Worm (Caenorhabditis elegans) whole organism, L4 larva: ENCODE data around the gene fipr-16.

Experiments
- D1046.2 ChIP-seq: fragments of 200-800 bp; sonication (Bioruptor generic); IDR thresholded peaks from 2 replicates; pipeline ENCODE4 v1.3.6; 2022; ENCODE audit warnings: missing genetic modification characterization, missing compliant biosample characterization
- F26F4.8 ChIP-seq: fragments of 200-800 bp; sonication (Bioruptor generic); conservative IDR thresholded peaks from 2 replicates; pipeline ENCODE4 v1.3.6; 2022; ENCODE audit warnings: missing genetic modification characterization, missing compliant biosample characterization
- R02D3.7 ChIP-seq: fragments of 150-350 bp; sonication (generic microtip); optimal IDR thresholded peaks from 3 replicates; lab custom pipeline; 2014; ENCODE audit warnings: missing biosample characterization, missing genetic modification characterization
- T26A8.4 ChIP-seq: fragments of 200-800 bp; sonication (Bioruptor generic); IDR thresholded peaks from 2 replicates; pipeline ENCODE4 v1.3.6; 2022; ENCODE audit warnings: missing genetic modification characterization, missing compliant biosample characterization
- Y75B8A.6 ChIP-seq: fragments of 200-800 bp; sonication (Bioruptor generic); IDR thresholded peaks from 2 replicates; pipeline ENCODE4 v1.3.6; 2022; ENCODE audit warnings: missing genetic modification reagents, missing genetic modification characterization, missing compliant biosample characterization
- ZK546.5 ChIP-seq, 2 experiments: sonication (generic microtip); optimal IDR thresholded peaks; 2 replicates each; lab custom pipeline; 2017; ENCODE audit warnings: missing biosample characterization in 2 of 2, missing genetic modification characterization in 2 of 2
- ama-1 ChIP-seq: fragments of 150-350 bp; optimal IDR thresholded peaks from 2 replicates; lab custom pipeline; 2014; ENCODE audit warnings: inconsistent platforms, mixed read lengths
- arid-1 ChIP-seq: fragments of 200-800 bp; sonication (Bioruptor generic); conservative IDR thresholded peaks from 2 replicates; pipeline ENCODE4 v1.3.6; 2022; ENCODE audit warnings: missing genetic modification reagents, missing genetic modification characterization, missing compliant biosample characterization
- ceh-32 ChIP-seq: sonication (generic microtip); optimal IDR thresholded peaks from 2 replicates; lab custom pipeline; 2016; ENCODE audit warnings: mild to moderate bottlenecking, missing genetic modification characterization, missing compliant biosample characterization; ENCODE audit not compliant: poor library complexity
- ceh-62 ChIP-seq: sonication (generic microtip); optimal IDR thresholded peaks from 2 replicates; lab custom pipeline; 2017; ENCODE audit warnings: missing biosample characterization, missing genetic modification characterization
- ces-1 ChIP-seq: fragments of 150-350 bp; sonication (generic microtip); optimal IDR thresholded peaks from 4 replicates; lab custom pipeline; 2014; ENCODE audit warnings: missing biosample characterization, missing genetic modification reagents, missing genetic modification characterization
- ctbp-1 ChIP-seq: fragments of 200-800 bp; sonication (Bioruptor generic); IDR thresholded peaks from 2 replicates; pipeline ENCODE4 v1.3.6; 2022; ENCODE audit warnings: missing genetic modification reagents, missing genetic modification characterization, missing compliant biosample characterization
- daf-12 ChIP-seq: fragments of 150-350 bp; optimal IDR thresholded peaks from 2 replicates; lab custom pipeline; 2014; ENCODE audit warnings: missing biosample characterization, missing genetic modification reagents, missing genetic modification characterization
- daf-19 ChIP-seq: fragments of 200-800 bp; sonication (Bioruptor generic); conservative IDR thresholded peaks from 2 replicates; pipeline ENCODE4 v1.3.6; 2022; ENCODE audit warnings: missing genetic modification characterization, missing compliant biosample characterization
- daf-8 ChIP-seq: fragments of 200-800 bp; sonication (Bioruptor generic); IDR thresholded peaks from 2 replicates; pipeline ENCODE4 v1.3.6; 2022; ENCODE audit warnings: missing genetic modification characterization, missing compliant biosample characterization
- dmd-6 ChIP-seq: fragments of 200-800 bp; sonication (Bioruptor generic); IDR thresholded peaks from 2 replicates; pipeline ENCODE4 v1.3.6; 2022; ENCODE audit warnings: missing genetic modification reagents, missing genetic modification characterization, missing compliant biosample characterization
- dmd-8 ChIP-seq: fragments of 200-800 bp; sonication (Bioruptor generic); IDR thresholded peaks from 2 replicates; pipeline ENCODE4 v1.3.6; 2022; ENCODE audit warnings: missing genetic modification characterization, missing compliant biosample characterization
- duxl-1 ChIP-seq: sonication (generic microtip); optimal IDR thresholded peaks from 2 replicates; lab custom pipeline; 2016; ENCODE audit warnings: mild to moderate bottlenecking, missing genetic modification characterization, moderate library complexity, missing compliant biosample characterization; ENCODE audit not compliant: poor library complexity
- egl-27 ChIP-seq: sonication (generic microtip); optimal IDR thresholded peaks from 3 replicates; lab custom pipeline; 2017; ENCODE audit warnings: missing biosample characterization, missing genetic modification reagents, missing genetic modification characterization
- fkh-10 ChIP-seq: fragments of 150-350 bp; optimal IDR thresholded peaks from 2 replicates; lab custom pipeline; 2014; ENCODE audit warnings: missing biosample characterization, missing genetic modification reagents, missing genetic modification characterization
- gei-8 ChIP-seq: fragments of 200-800 bp; sonication (Bioruptor generic); optimal IDR thresholded peaks from 2 replicates; lab custom pipeline; 2018; ENCODE audit warnings: mild to moderate bottlenecking, missing genetic modification characterization, missing compliant biosample characterization
- hlh-30 ChIP-seq: sonication (generic microtip); optimal IDR thresholded peaks from 2 replicates; lab custom pipeline; 2017; ENCODE audit warnings: antibody characterized with exemption, mild to moderate bottlenecking, missing genetic modification characterization, missing compliant biosample characterization; ENCODE audit not compliant: insufficient read depth
- hmg-1.1 ChIP-seq: fragments of 200-800 bp; sonication (Bioruptor generic); IDR thresholded peaks from 2 replicates; pipeline ENCODE4 v1.3.6; 2022; ENCODE audit warnings: missing genetic modification reagents, missing genetic modification characterization, missing compliant biosample characterization
- jun-1 ChIP-seq: fragments of 150-350 bp; optimal IDR thresholded peaks from 2 replicates; lab custom pipeline; 2014; ENCODE audit warnings: missing biosample characterization, missing genetic modification reagents, missing genetic modification characterization
- lin-1 ChIP-seq: fragments of 200-800 bp; sonication (Bioruptor generic); IDR thresholded peaks from 2 replicates; pipeline ENCODE4 v1.3.6; 2022; ENCODE audit warnings: missing genetic modification reagents, missing genetic modification characterization, missing compliant biosample characterization
- lin-38 ChIP-seq: fragments of 200-800 bp; sonication (Bioruptor generic); IDR thresholded peaks from 2 replicates; pipeline ENCODE4 v1.3.6; 2022; ENCODE audit warnings: missing genetic modification reagents, missing genetic modification characterization, missing compliant biosample characterization
- lir-3 ChIP-seq: sonication (generic microtip); optimal IDR thresholded peaks from 2 replicates; lab custom pipeline; 2016; ENCODE audit warnings: mild to moderate bottlenecking, missing genetic modification characterization, missing compliant biosample characterization
- madf-5 ChIP-seq, 2 experiments: fragments of 200-800 bp; sonication (Bioruptor generic); IDR thresholded peaks; 2 replicates each; pipeline ENCODE4 v1.3.6; 2022; ENCODE audit warnings: missing compliant biosample characterization in 2 of 2, missing genetic modification characterization in 2 of 2
- mes-2 ChIP-seq: sonication (generic microtip); optimal IDR thresholded peaks from 2 replicates; lab custom pipeline; 2016; ENCODE audit warnings: missing genotype, mild to moderate bottlenecking, missing genetic modification characterization, missing compliant biosample characterization; ENCODE audit not compliant: poor library complexity, severe bottlenecking
- mxl-3 ChIP-seq: fragments of 200-800 bp; sonication (Bioruptor generic); optimal IDR thresholded peaks from 2 replicates; lab custom pipeline; 2018; ENCODE audit warnings: mild to moderate bottlenecking, missing genetic modification characterization, missing compliant biosample characterization
- nhr-10 ChIP-seq: fragments of 150-350 bp; optimal IDR thresholded peaks from 2 replicates; lab custom pipeline; 2014; ENCODE audit warnings: missing biosample characterization, missing genetic modification characterization
- nhr-237 ChIP-seq: sonication (generic microtip); optimal IDR thresholded peaks from 2 replicates; lab custom pipeline; 2017; ENCODE audit warnings: missing biosample characterization, missing genetic modification characterization
- nhr-41 ChIP-seq: fragments of 200-800 bp; sonication (Bioruptor generic); IDR thresholded peaks from 2 replicates; pipeline ENCODE4 v1.3.6; 2022; ENCODE audit warnings: missing genetic modification reagents, missing genetic modification characterization, missing compliant biosample characterization
- nhr-48 ChIP-seq: sonication (generic microtip); optimal IDR thresholded peaks from 2 replicates; lab custom pipeline; 2016; ENCODE audit warnings: mild to moderate bottlenecking, missing genetic modification characterization, missing compliant biosample characterization
- nhr-6 ChIP-seq: fragments of 150-350 bp; optimal IDR thresholded peaks from 2 replicates; lab custom pipeline; 2014; ENCODE audit warnings: missing biosample characterization, missing genetic modification characterization
- nhr-76 ChIP-seq: fragments of 150-350 bp; optimal IDR thresholded peaks from 2 replicates; lab custom pipeline; 2014; ENCODE audit warnings: missing biosample characterization, missing genetic modification characterization
- php-3 ChIP-seq: fragments of 200-800 bp; sonication (Bioruptor generic); IDR thresholded peaks from 2 replicates; pipeline ENCODE4 v1.3.6; 2022; ENCODE audit warnings: missing genetic modification reagents, missing genetic modification characterization, missing compliant biosample characterization
- rbr-2 ChIP-seq: sonication (generic microtip); optimal IDR thresholded peaks from 2 replicates; lab custom pipeline; 2016; ENCODE audit warnings: missing genotype, missing genetic modification characterization, missing compliant biosample characterization
- saeg-2 ChIP-seq: fragments of 200-800 bp; sonication (Bioruptor generic); IDR thresholded peaks from 2 replicates; pipeline ENCODE4 v1.3.6; 2022; ENCODE audit warnings: missing genetic modification reagents, missing genetic modification characterization, missing compliant biosample characterization
- sdz-12 ChIP-seq: fragments of 200-800 bp; sonication (Bioruptor generic); optimal IDR thresholded peaks from 2 replicates; lab custom pipeline; 2018; ENCODE audit warnings: mild to moderate bottlenecking, missing genetic modification characterization, missing compliant biosample characterization
- skn-1 ChIP-seq: fragments of 150-350 bp; optimal IDR thresholded peaks from 2 replicates; lab custom pipeline; 2014; ENCODE audit warnings: missing biosample characterization, missing genetic modification characterization
- snpc-1.2 ChIP-seq: fragments of 200-800 bp; sonication (Bioruptor generic); IDR thresholded peaks from 2 replicates; pipeline ENCODE4 v1.3.6; 2022; ENCODE audit warnings: missing genetic modification reagents, missing genetic modification characterization, missing compliant biosample characterization
- spr-1 ChIP-seq: sonication (generic microtip); optimal IDR thresholded peaks from 2 replicates; lab custom pipeline; 2016; ENCODE audit warnings: mild to moderate bottlenecking, missing genetic modification characterization, missing compliant biosample characterization
- spr-3 ChIP-seq: fragments of 200-800 bp; sonication (Bioruptor generic); optimal IDR thresholded peaks from 2 replicates; lab custom pipeline; 2018; ENCODE audit warnings: mild to moderate bottlenecking, missing genetic modification characterization, missing compliant biosample characterization
- tra-1 ChIP-seq: fragments of 200-800 bp; sonication (Bioruptor generic); IDR thresholded peaks from 2 replicates; pipeline ENCODE4 v1.3.6; 2022; ENCODE audit warnings: missing genetic modification reagents, missing genetic modification characterization, missing compliant biosample characterization
- unc-39 ChIP-seq: sonication (generic microtip); optimal IDR thresholded peaks from 2 replicates; lab custom pipeline; 2017; ENCODE audit warnings: missing biosample characterization, missing genetic modification characterization
- vab-7 ChIP-seq: fragments of 200-800 bp; sonication (Bioruptor generic); IDR thresholded peaks from 2 replicates; pipeline ENCODE4 v1.3.6; 2022; ENCODE audit warnings: missing genetic modification reagents, missing genetic modification characterization, missing compliant biosample characterization
- zag-1 ChIP-seq: fragments of 150-350 bp; optimal IDR thresholded peaks from 2 replicates; lab custom pipeline; 2014; ENCODE audit warnings: missing biosample characterization, missing genetic modification characterization
- zfp-2 ChIP-seq: sonication (generic microtip); optimal IDR thresholded peaks from 2 replicates; lab custom pipeline; 2016; ENCODE audit warnings: mild to moderate bottlenecking, missing genetic modification characterization, missing compliant biosample characterization
- zip-11 ChIP-seq: fragments of 200-800 bp; sonication (Bioruptor generic); IDR thresholded peaks from 2 replicates; pipeline ENCODE4 v1.3.6; 2022; ENCODE audit warnings: missing genetic modification characterization, missing compliant biosample characterization
- ztf-11 ChIP-seq: fragments of 150-350 bp; optimal IDR thresholded peaks from 2 replicates; lab custom pipeline; 2014; ENCODE audit warnings: missing biosample characterization, missing genetic modification characterization

fipr-16 gene

DNA sequence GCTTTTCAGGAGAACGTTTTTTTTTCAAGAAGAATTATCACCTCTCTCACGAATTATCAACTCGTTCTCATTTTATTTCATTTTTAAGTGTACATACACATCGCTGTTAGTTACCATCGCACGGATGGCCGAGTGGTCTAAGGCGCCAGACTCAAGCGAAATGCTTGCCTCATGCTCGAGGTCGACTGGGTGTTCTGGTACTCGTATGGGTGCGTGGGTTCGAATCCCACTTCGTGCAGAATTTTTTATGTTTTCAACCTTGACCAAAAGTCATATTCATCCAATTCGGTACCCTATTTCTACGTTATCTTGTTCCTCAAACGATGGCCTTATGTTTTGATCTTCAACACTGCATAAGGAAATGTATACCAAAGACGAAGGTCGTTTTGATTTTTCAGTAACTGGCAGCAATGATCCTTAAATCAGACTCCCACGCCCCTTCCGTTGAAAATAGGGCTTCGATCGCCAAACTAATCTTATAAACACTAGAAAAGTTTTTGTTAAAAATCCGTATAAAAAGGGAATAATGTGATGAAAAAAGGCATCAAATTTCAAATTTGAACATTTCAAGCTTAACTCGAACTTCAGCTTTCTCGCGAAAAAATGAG is 48.5 kb upstream of the fipr-16 start, which contains the start of gene fip-1 (continued):
- no peak for TF ChIP-seq fkh-10 (GFP tag; lab: Kevin White, UChicago)
- peak; percentile 36 for TF ChIP-seq gei-8
- no peak for TF ChIP-seq zip-11 (GFP tag; lab: Robert Waterston, UW)
- no peak for TF ChIP-seq ces-1 (GFP tag; lab: Kevin White, UChicago)
- TF ChIP-seq sdz-12 (GFP tag; lab: Kevin White, UChicago): no peak
- no peak for TF ChIP-seq spr-1 (tag; lab: Kevin White, UChicago)
- TF ChIP-seq ceh-62: no peak
- TF ChIP-seq ZK546.5 (tag; optimal IDR thresholded peaks at IDR 0.05; lab: Kevin White, UChicago): no peak
- peak; percentile 23; the same call in 1 of the 2 replicates for TF ChIP-seq dmd-6 (GFP tag; lab: Robert Waterston, UW)
- peak; percentile 20 for TF ChIP-seq nhr-48
- TF ChIP-seq snpc-1.2 (GFP tag; lab: Robert Waterston, UW): peak; percentile 59
- peak; percentile 41 for TF ChIP-seq hmg-1.1 (GFP tag; lab: Robert Waterston, UW)
- no peak for TF ChIP-seq nhr-6 (tag; lab: Kevin White, UChicago)
- peak; percentile 5 for TF ChIP-seq lir-3
- peak; percentile 70; the same call in 1 of the 2 replicates for TF ChIP-seq tra-1
- no peak for TF ChIP-seq ama-1
- no peak for TF ChIP-seq saeg-2 (GFP tag; lab: Robert Waterston, UW)
- TF ChIP-seq jun-1 (tag; lab: Kevin White, UChicago): no peak
- TF ChIP-seq F26F4.8 (GFP tag; lab: Robert Waterston, UW): peak; percentile 84
- TF ChIP-seq D1046.2: 0 out of 2 replicates have a peak, but pooled peaks have one; percentile 70
- peak; percentile 15 for TF ChIP-seq rbr-2
- peak; percentile 73 for TF ChIP-seq lin-38 (GFP tag; lab: Robert Waterston, UW)
- TF ChIP-seq madf-5 (GFP tag; IDR thresholded peaks at IDR 0.05; lab: Robert Waterston, UW): peak; percentile 40 to 69; a peak in 1 of 4 replicates
- TF ChIP-seq hlh-30 (tag; lab: Kevin White, UChicago): peak; percentile 41
- TF ChIP-seq nhr-10 (tag; lab: Kevin White, UChicago): no peak
- no peak for TF ChIP-seq egl-27 (tag; lab: Kevin White, UChicago)
- TF ChIP-seq nhr-76 (tag; lab: Kevin White, UChicago): no peak
- peak; percentile 72 for TF ChIP-seq arid-1 (GFP tag; lab: Robert Waterston, UW)
- TF ChIP-seq zag-1 (tag; lab: Kevin White, UChicago): no peak
- peak; percentile 66 for TF ChIP-seq duxl-1 (tag; lab: Kevin White, UChicago)
- TF ChIP-seq skn-1 (tag; lab: Kevin White, UChicago): no peak
- TF ChIP-seq daf-8 (GFP tag; lab: Robert Waterston, UW): no peak
- TF ChIP-seq T26A8.4 (GFP tag; lab: Robert Waterston, UW): no peak
- TF ChIP-seq dmd-8: peak; percentile 91
- TF ChIP-seq ctbp-1 (GFP tag; lab: Robert Waterston, UW): 0 out of 2 replicates have a peak, but pooled peaks have one; percentile 39
- peak; percentile 81 for TF ChIP-seq vab-7 (GFP tag; lab: Robert Waterston, UW)
- TF ChIP-seq spr-3 (GFP tag; lab: Kevin White, UChicago): no peak
- no peak for TF ChIP-seq R02D3.7
- no peak for TF ChIP-seq unc-39 (tag; lab: Kevin White, UChicago)
- no peak for TF ChIP-seq daf-19
- TF ChIP-seq php-3 (GFP tag; lab: Robert Waterston, UW): no peak
- TF ChIP-seq nhr-41 (GFP tag; lab: Robert Waterston, UW): no peak
- TF ChIP-seq mxl-3 (GFP tag; lab: Kevin White, UChicago): no peak
- no peak for TF ChIP-seq lin-1 (GFP tag; lab: Robert Waterston, UW)
- peak; percentile 55 for TF ChIP-seq mes-2 (tag; lab: Kevin White, UChicago)
- no peak for TF ChIP-seq ztf-11 (tag; lab: Kevin White, UChicago)
- no peak for TF ChIP-seq daf-12 (tag; lab: Kevin White, UChicago)
- TF ChIP-seq nhr-237 (tag; lab: Kevin White, UChicago): no peak
- TF ChIP-seq zfp-2 (tag; lab: Kevin White, UChicago): no peak
- TF ChIP-seq Y75B8A.6: no peak
- TF ChIP-seq ceh-32 (tag; lab: Kevin White, UChicago): no peak
